Worm (Caenorhabditis elegans) whole organism, late embryonic: Measurements from ENCODE around the gene F08C6.18.

ENCODE experiments used
- K02D7.2 ChIP-seq: sonication (generic microtip); optimal IDR thresholded peaks from 2 replicates; lab custom pipeline; 2017; ENCODE audit warnings: mild to moderate bottlenecking, missing genetic modification characterization, missing compliant biosample characterization
- K09A11.1 ChIP-seq: sonication (generic microtip); optimal IDR thresholded peaks from 2 replicates; lab custom pipeline; 2017; ENCODE audit warnings: antibody characterized with exemption, mild to moderate bottlenecking, missing genetic modification characterization, missing compliant biosample characterization; ENCODE audit not compliant: insufficient read depth
- T23F11.4 ChIP-seq: fragments of 200-800 bp; sonication (Bioruptor generic); optimal IDR thresholded peaks from 2 replicates; lab custom pipeline; 2018; ENCODE audit warnings: mild to moderate bottlenecking, missing genetic modification characterization, missing compliant biosample characterization
- ceh-19 ChIP-seq: fragments of 200-800 bp; sonication (Bioruptor generic); optimal IDR thresholded peaks from 2 replicates; lab custom pipeline; 2018; ENCODE audit warnings: mild to moderate bottlenecking, missing genetic modification characterization, missing compliant biosample characterization
- ceh-22 ChIP-seq: sonication (generic microtip); optimal IDR thresholded peaks from 2 replicates; lab custom pipeline; 2017; ENCODE audit warnings: missing biosample characterization, missing genetic modification characterization
- ceh-24 ChIP-seq: sonication (generic microtip); optimal IDR thresholded peaks from 2 replicates; lab custom pipeline; 2016; ENCODE audit warnings: mild to moderate bottlenecking, missing genetic modification characterization, missing compliant biosample characterization
- ceh-31 ChIP-seq: sonication (generic microtip); optimal IDR thresholded peaks from 2 replicates; lab custom pipeline; 2016; ENCODE audit warnings: missing genetic modification characterization, missing compliant biosample characterization
- ceh-34 ChIP-seq: sonication (generic microtip); optimal IDR thresholded peaks from 2 replicates; lab custom pipeline; 2016; ENCODE audit warnings: mild to moderate bottlenecking, missing genetic modification characterization, missing compliant biosample characterization
- ceh-45 ChIP-seq: fragments of 200-800 bp; sonication (Bioruptor generic); IDR thresholded peaks from 2 replicates; pipeline ENCODE4 v1.3.6; 2022; ENCODE audit warnings: missing genetic modification reagents, missing genetic modification characterization, missing compliant biosample characterization
- ceh-48 ChIP-seq: sonication (generic microtip); optimal IDR thresholded peaks from 2 replicates; lab custom pipeline; 2016; ENCODE audit warnings: missing genetic modification characterization, inconsistent platforms, missing compliant biosample characterization
- ceh-6 ChIP-seq: fragments of 200-800 bp; sonication (Bioruptor generic); optimal IDR thresholded peaks from 2 replicates; lab custom pipeline; 2018; ENCODE audit warnings: mild to moderate bottlenecking, missing genetic modification characterization, missing compliant biosample characterization
- ceh-9 ChIP-seq: sonication (generic microtip); optimal IDR thresholded peaks from 2 replicates; lab custom pipeline; 2016; ENCODE audit warnings: mild to moderate bottlenecking, missing genetic modification characterization, inconsistent platforms, missing compliant biosample characterization
- che-1 ChIP-seq: sonication (generic microtip); optimal IDR thresholded peaks from 2 replicates; lab custom pipeline; 2016; ENCODE audit warnings: mild to moderate bottlenecking, missing genetic modification characterization, missing compliant biosample characterization
- dmd-4 ChIP-seq: sonication (generic microtip); optimal IDR thresholded peaks from 2 replicates; lab custom pipeline; 2016; ENCODE audit warnings: borderline replicate concordance, missing genetic modification characterization, missing compliant biosample characterization
- dve-1 ChIP-seq: sonication (generic microtip); optimal IDR thresholded peaks from 2 replicates; lab custom pipeline; 2017; ENCODE audit warnings: antibody characterized with exemption, mild to moderate bottlenecking, missing genetic modification characterization, missing compliant biosample characterization
- fkh-6 ChIP-seq: sonication (generic microtip); optimal IDR thresholded peaks from 2 replicates; lab custom pipeline; 2016; ENCODE audit warnings: missing genetic modification characterization, missing compliant biosample characterization
- gmeb-2 ChIP-seq: sonication (generic microtip); optimal IDR thresholded peaks from 2 replicates; lab custom pipeline; 2016; ENCODE audit warnings: missing genetic modification characterization, inconsistent platforms, missing compliant biosample characterization
- hlh-15 ChIP-seq: sonication (generic microtip); optimal IDR thresholded peaks from 2 replicates; lab custom pipeline; 2016; ENCODE audit warnings: missing genetic modification characterization, missing compliant biosample characterization
- hlh-30 ChIP-seq: sonication (generic microtip); optimal IDR thresholded peaks from 2 replicates; lab custom pipeline; 2017; ENCODE audit warnings: antibody characterized with exemption, missing genetic modification characterization, missing compliant biosample characterization; ENCODE audit not compliant: insufficient read depth
- hlh-6 ChIP-seq: sonication (generic microtip); optimal IDR thresholded peaks from 2 replicates; lab custom pipeline; 2016; ENCODE audit warnings: missing genotype, missing genetic modification characterization, missing compliant biosample characterization
- hlh-8 ChIP-seq: sonication (generic microtip); optimal IDR thresholded peaks from 2 replicates; lab custom pipeline; 2016; ENCODE audit warnings: missing genotype, missing genetic modification characterization, missing compliant biosample characterization
- lin-11 ChIP-seq: fragments of 200-800 bp; sonication (Bioruptor generic); optimal IDR thresholded peaks from 2 replicates; lab custom pipeline; 2018; ENCODE audit warnings: mild to moderate bottlenecking, missing genetic modification characterization, missing compliant biosample characterization
- nhr-11 ChIP-seq: fragments of 150-350 bp; optimal IDR thresholded peaks from 2 replicates; lab custom pipeline; 2014; ENCODE audit warnings: missing biosample characterization, missing genetic modification characterization
- nhr-232 ChIP-seq: sonication (generic microtip); optimal IDR thresholded peaks from 2 replicates; lab custom pipeline; 2016; ENCODE audit warnings: missing genetic modification characterization, missing compliant biosample characterization
- npax-4 ChIP-seq: sonication (generic microtip); optimal IDR thresholded peaks from 2 replicates; lab custom pipeline; 2016; ENCODE audit warnings: missing genetic modification characterization, missing compliant biosample characterization
- pat-9 ChIP-seq: fragments of 200-800 bp; sonication (Bioruptor generic); optimal IDR thresholded peaks from 2 replicates; lab custom pipeline; 2018; ENCODE audit warnings: mild to moderate bottlenecking, missing genetic modification characterization, moderate library complexity, missing compliant biosample characterization
- pax-1 ChIP-seq: fragments of 150-350 bp; optimal IDR thresholded peaks from 2 replicates; lab custom pipeline; 2014; ENCODE audit warnings: missing biosample characterization, missing genetic modification characterization
- pha-2 ChIP-seq: sonication (generic microtip); optimal IDR thresholded peaks from 2 replicates; lab custom pipeline; 2017; ENCODE audit warnings: mild to moderate bottlenecking, missing genetic modification characterization, missing compliant biosample characterization
- pha-4 ChIP-seq: fragments of 150-350 bp; optimal IDR thresholded peaks from 2 replicates; lab custom pipeline; 2018; ENCODE audit warnings: missing biosample characterization, missing genetic modification reagents, missing genetic modification characterization
- pqm-1 ChIP-seq: sonication (generic microtip); optimal IDR thresholded peaks from 2 replicates; lab custom pipeline; 2016; ENCODE audit warnings: missing genetic modification characterization, missing compliant biosample characterization
- pros-1 ChIP-seq: fragments of 150-350 bp; optimal IDR thresholded peaks from 2 replicates; lab custom pipeline; 2014; ENCODE audit warnings: missing biosample characterization, missing genetic modification reagents, missing genetic modification characterization
- ref-2 ChIP-seq: sonication (generic microtip); optimal IDR thresholded peaks from 2 replicates; lab custom pipeline; 2016; ENCODE audit warnings: missing genetic modification characterization, missing compliant biosample characterization
- rnt-1 ChIP-seq: sonication (generic microtip); optimal IDR thresholded peaks from 2 replicates; lab custom pipeline; 2016; ENCODE audit warnings: missing genetic modification characterization, missing compliant biosample characterization
- sdc-2 ChIP-seq: sonication (generic microtip); optimal IDR thresholded peaks from 2 replicates; lab custom pipeline; 2016; ENCODE audit warnings: missing genotype, missing genetic modification characterization, missing compliant biosample characterization
- sox-4 ChIP-seq: sonication (generic microtip); optimal IDR thresholded peaks from 2 replicates; lab custom pipeline; 2017; ENCODE audit warnings: mild to moderate bottlenecking, missing genetic modification characterization, inconsistent platforms, missing compliant biosample characterization
- syd-9 ChIP-seq: sonication (generic microtip); optimal IDR thresholded peaks from 2 replicates; lab custom pipeline; 2016; ENCODE audit warnings: mild to moderate bottlenecking, missing genetic modification characterization, moderate library complexity, missing compliant biosample characterization
- ttx-3 ChIP-seq: sonication (generic microtip); optimal IDR thresholded peaks from 2 replicates; lab custom pipeline; 2016; ENCODE audit warnings: missing genetic modification reagents, missing genetic modification characterization, missing compliant biosample characterization
- unc-42 ChIP-seq: sonication (generic microtip); optimal IDR thresholded peaks from 2 replicates; lab custom pipeline; 2016; ENCODE audit warnings: missing genotype, missing genetic modification characterization, missing compliant biosample characterization
- unc-86 ChIP-seq: sonication (generic microtip); optimal IDR thresholded peaks from 2 replicates; lab custom pipeline; 2016; ENCODE audit warnings: missing genetic modification characterization, missing compliant biosample characterization

Gene F08C6.18

DNA sequence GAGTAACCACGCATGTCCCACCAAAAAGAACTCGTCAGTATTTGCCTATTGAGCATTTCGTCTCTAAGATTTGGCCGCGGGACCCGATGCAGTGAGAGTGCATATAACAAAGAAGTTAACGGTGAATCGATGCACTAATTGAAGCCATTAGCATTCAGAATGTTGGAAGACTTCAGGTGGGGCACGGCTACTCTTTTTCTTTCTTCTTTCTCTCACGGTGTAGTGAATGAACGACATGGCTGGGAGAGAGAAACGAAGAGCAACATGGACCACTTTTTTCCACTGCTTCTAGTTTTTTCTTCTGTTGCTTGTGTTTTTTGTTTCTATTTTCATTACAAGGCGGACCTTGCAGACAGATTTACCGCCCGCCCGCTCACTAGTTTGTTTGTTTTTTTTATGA lies 32.4 kb downstream of the F08C6.18 start:
- TF ChIP-seq pha-2 (tag; lab: Kevin White, UChicago) (no peak), hlh-8 (tag; lab: Kevin White, UChicago) (no peak), sdc-2 (tag; lab: Kevin White, UChicago) (no peak), pha-4 (tag; lab: Kevin White, UChicago) (no peak), unc-86 (tag; lab: Kevin White, UChicago) (no peak)

DNA sequence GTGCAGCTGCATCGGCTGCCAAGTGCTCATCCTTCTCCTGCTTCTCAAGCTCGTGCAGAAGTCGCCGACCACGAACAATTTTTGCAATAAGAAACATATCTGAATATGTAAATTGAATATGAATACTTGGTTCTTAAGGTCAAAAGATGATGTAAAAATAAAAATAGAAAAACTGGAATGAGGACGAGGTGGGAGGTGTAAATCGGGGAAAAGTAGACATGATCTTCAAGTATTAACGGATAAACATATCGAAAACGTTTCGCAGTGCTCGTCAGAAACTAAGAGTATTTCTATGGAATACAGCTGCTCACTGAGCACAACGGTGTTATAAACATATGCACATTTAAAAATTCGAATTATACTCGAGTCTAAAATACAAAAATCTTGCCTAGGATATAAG lies 33.4 kb downstream of the F08C6.18 start, which contains the start of gene glb-16:
TSS of gene glb-16 (minus strand) at position 101 of the 400 bp plus-strand sequence.
- TF ChIP-seq nhr-232 (tag; lab: Kevin White, UChicago) (no peak), pax-1 (tag; lab: Kevin White, UChicago) (no peak), npax-4 (tag; lab: Kevin White, UChicago) (no peak), pqm-1 (tag; lab: Kevin White, UChicago) (no peak), syd-9 (no peak), che-1 (tag; lab: Kevin White, UChicago) (no peak), hlh-15 (no peak), ceh-9 (tag; lab: Kevin White, UChicago) (no peak), hlh-6 (tag; lab: Kevin White, UChicago) (no peak)

DNA sequence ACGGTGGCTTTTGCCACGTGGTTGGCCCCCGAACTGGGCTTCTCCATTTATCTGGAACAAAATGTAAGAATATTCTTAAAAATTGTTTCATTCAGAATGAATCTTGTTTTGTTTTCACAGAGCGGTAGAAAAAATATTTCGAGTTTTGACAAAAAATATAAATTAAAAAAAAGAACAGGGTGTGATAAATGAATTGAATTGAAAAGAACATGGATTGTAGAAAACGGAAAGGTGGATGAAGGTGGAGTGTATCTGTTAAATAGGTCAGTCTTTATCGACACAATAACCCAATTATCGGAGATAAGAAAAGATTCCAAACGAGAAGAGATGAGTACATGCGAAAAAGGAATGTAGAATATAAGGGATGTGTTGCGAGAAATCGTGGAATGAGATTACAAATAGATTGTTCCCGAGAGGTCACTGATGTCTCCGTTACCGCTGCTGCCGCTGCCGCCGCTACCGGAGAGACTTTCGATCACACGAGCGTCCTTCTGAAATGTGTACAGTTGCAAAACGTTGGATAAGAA lies 35.6 kb downstream of the F08C6.18 start, which contains the start of gene dpy-7:
TSS of gene dpy-7 (minus strand) at position 51 of the 527 bp plus-strand sequence.
- TF ChIP-seq pros-1 (tag; lab: Kevin White, UChicago) (no peak), ceh-24 (tag; lab: Kevin White, UChicago) (no peak), dve-1 (tag; lab: Kevin White, UChicago) (no peak), ref-2 (tag; lab: Kevin White, UChicago) (no peak), ceh-22 (tag; lab: Kevin White, UChicago) (no peak), pha-4 (tag; lab: Kevin White, UChicago) (no peak), fkh-6 (tag; lab: Kevin White, UChicago) (no peak), pha-2 (tag; lab: Kevin White, UChicago) (no peak), ceh-48 (no peak), sox-4 (tag; lab: Kevin White, UChicago) (no peak), K02D7.2 (tag; lab: Kevin White, UChicago) (no peak), ceh-31 (tag; lab: Kevin White, UChicago) (no peak), ttx-3 (tag; lab: Kevin White, UChicago) (no peak), hlh-30 (no peak), ceh-6 (no peak), dmd-4 (tag; lab: Kevin White, UChicago) (no peak), pat-9 (tag; lab: Kevin White, UChicago) (no peak), ceh-34 (tag; lab: Kevin White, UChicago) (no peak), lin-11 (tag; lab: Kevin White, UChicago) (no peak)

DNA sequence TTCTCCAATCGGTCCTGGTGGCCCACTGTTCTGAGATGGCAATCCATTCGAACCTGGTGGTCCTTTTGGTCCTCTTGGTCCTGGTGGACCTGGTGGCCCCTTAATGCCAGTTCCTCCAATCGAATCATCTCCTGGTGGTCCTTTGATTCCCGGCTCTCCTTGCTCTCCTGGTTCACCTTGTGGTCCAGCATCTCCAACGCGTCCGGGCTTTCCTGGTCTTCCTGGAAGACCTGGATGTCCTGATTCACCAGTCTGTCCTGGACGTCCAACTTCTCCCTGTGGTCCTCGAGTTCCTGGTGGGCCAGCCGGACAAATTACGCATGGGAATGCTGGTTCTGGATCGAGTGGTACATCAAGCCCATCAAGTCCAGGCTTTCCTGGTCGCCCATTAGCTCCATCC lies 36.6 kb downstream of the F08C6.18 start:
- no peak for TF ChIP-seq ceh-22 (tag; lab: Kevin White, UChicago)
- peak; percentile 19 for TF ChIP-seq ceh-9 (tag; lab: Kevin White, UChicago)
- TF ChIP-seq hlh-6 (tag; lab: Kevin White, UChicago): peak; percentile 43

DNA sequence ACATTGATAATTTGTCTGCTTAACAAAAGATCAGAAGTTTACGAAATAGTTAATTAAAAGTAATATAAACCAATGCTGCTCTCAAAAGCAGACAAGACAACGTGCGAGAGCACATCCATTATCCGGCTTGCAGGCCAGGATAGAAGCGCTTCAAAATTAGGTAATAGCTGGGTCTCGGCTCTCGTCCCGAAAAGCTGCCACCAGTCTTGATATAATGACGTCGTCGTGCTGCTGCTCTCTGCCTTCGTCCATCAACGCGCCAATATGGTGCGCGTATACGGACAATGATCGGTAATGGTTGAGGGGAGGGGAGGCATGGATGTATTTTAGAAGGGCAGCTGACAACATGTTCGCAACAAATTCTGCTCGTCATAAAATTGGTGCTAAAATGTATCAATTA lies 39.0 kb downstream of the F08C6.18 start:
- TF ChIP-seq hlh-30: no peak
- TF ChIP-seq hlh-6 (tag; lab: Kevin White, UChicago): no peak
- no peak for TF ChIP-seq ceh-19 (GFP tag; lab: Kevin White, UChicago)
- TF ChIP-seq sox-4 (tag; lab: Kevin White, UChicago): no peak
- no peak for TF ChIP-seq unc-42 (tag; lab: Kevin White, UChicago)
- no peak for TF ChIP-seq ceh-45
- no peak for TF ChIP-seq T23F11.4 (GFP tag; lab: Kevin White, UChicago)
- no peak for TF ChIP-seq nhr-11 (tag; lab: Kevin White, UChicago)
- TF ChIP-seq gmeb-2 (tag; lab: Kevin White, UChicago): no peak
- no peak for TF ChIP-seq K09A11.1
- no peak for TF ChIP-seq rnt-1 (tag; lab: Kevin White, UChicago)
